Fruit fly (Drosophila melanogaster): ENCODE measurements around the gene CG17292.

DNA sequence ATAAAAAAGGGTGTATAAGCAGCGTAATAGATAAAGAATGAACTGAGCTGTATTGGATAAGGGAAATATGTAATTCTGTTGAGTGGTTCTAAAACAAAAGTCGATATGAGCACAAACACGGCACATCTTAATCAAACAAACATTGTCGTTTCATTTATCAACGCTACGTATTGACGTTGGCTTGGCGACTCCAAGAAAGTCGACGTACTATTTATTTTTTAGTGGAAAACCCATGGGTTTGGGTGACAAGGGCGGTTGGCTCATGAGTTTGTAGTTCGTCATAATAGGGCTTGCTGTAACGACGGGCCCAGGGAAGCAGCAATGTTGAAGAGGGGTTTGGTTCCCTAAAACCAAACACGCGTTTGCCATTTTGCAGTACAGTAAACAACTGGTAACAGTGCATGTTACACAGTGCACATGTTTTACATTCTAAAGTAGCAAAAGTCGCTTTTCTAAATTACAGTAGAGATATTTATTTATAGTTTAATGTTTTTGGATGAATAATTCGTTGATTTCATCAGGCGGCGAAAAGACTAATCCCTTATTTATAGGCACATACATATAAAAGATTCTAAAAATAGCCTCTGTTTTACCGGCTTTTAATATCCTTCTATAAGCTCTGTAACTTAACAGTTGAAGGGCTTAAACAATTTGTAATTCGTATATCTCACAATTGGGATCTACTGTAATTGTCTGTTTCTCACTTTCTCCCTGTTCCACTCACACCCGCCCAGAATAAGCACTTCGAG is 8.9 kb upstream of the CG17292 start:
- TF ChIP-seq GATAd (GFP tag; optimal IDR thresholded peaks at IDR 0.05) (no peak), CrebA (GFP tag; optimal IDR thresholded peaks at IDR 0.05; ENCODE audit: borderline replicate concordance) (no peak), Dfd (GFP tag; optimal IDR thresholded peaks at IDR 0.05) (no peak), Jra (GFP tag; optimal IDR thresholded peaks at IDR 0.05) (no peak), br (GFP tag; optimal IDR thresholded peaks at IDR 0.05) (peak; percentile 46), tai (GFP tag; optimal IDR thresholded peaks at IDR 0.05) (no peak), Abd-B (GFP tag; optimal IDR thresholded peaks at IDR 0.05) (no peak)
